Worm (Caenorhabditis elegans) whole organism, L4 larva: ENCODE data around the gene F31D4.8.

Source experiments
- R02D3.7 ChIP-seq: fragments of 150-350 bp; sonication (generic microtip); optimal IDR thresholded peaks from 3 replicates; lab custom pipeline; 2014; ENCODE audit warnings: missing biosample characterization, missing genetic modification characterization
- ZK337.2 ChIP-seq: fragments of 200-800 bp; sonication (Bioruptor generic); IDR thresholded peaks from 2 replicates; pipeline ENCODE4 v1.3.6; 2022; ENCODE audit warnings: missing genetic modification reagents, missing genetic modification characterization, missing compliant biosample characterization
- jun-1 ChIP-seq: fragments of 150-350 bp; optimal IDR thresholded peaks from 2 replicates; lab custom pipeline; 2014; ENCODE audit warnings: missing biosample characterization, missing genetic modification reagents, missing genetic modification characterization
- lin-13 ChIP-seq: fragments of 150-350 bp; optimal IDR thresholded peaks from 2 replicates; lab custom pipeline; 2014; ENCODE audit warnings: missing biosample characterization, missing genetic modification reagents, missing genetic modification characterization
- nhr-6 ChIP-seq: fragments of 150-350 bp; optimal IDR thresholded peaks from 2 replicates; lab custom pipeline; 2014; ENCODE audit warnings: missing biosample characterization, missing genetic modification characterization
- pha-4 ChIP-seq, 2 experiments: fragments of 150-350 bp in 1 of 2; fragments of 200-800 bp in 1 of 2; sonication (Bioruptor generic) in 1 of 2; IDR thresholded peaks in 1 of 2; optimal IDR thresholded peaks in 1 of 2; 2 replicates each; pipeline versions ENCODE4 v1.3.6 to Lab custom; 2014 to 2022; ENCODE audit warnings: missing genetic modification characterization in 2 of 2, missing genetic modification reagents in 2 of 2, missing biosample characterization in 1 of 2, missing compliant biosample characterization in 1 of 2
- skn-1 ChIP-seq: fragments of 150-350 bp; optimal IDR thresholded peaks from 2 replicates; lab custom pipeline; 2014; ENCODE audit warnings: missing biosample characterization, missing genetic modification characterization

- TF ChIP-seq nhr-6 (no peak), lin-13 (GFP tag; lab: Kevin White, UChicago) (no peak), R02D3.7 (tag; lab: Kevin White, UChicago) (no peak), skn-1 (tag; lab: Kevin White, UChicago) (no peak), pha-4 (GFP tag; IDR thresholded peaks at IDR 0.05; lab: Robert Waterston, UW) (no peak), pha-4 (tag; optimal IDR thresholded peaks at IDR 0.05; lab: Kevin White, UChicago) (no peak), ZK337.2 (no peak), jun-1 (tag; lab: Kevin White, UChicago) (no peak)
Observed at ce11 chrV:20873144-20873543, 4.9 kb upstream of the F31D4.8 start.
